Worm (Caenorhabditis elegans) whole organism, mixed stage, embryonic: ENCODE data around the gene JC8.16.

Source experiments
- M03D4.4 ChIP-seq: sonication (generic microtip); optimal IDR thresholded peaks from 2 replicates; lab custom pipeline; 2017; ENCODE audit warnings: mild to moderate bottlenecking, missing genetic modification characterization, missing compliant biosample characterization
- bed-3 ChIP-seq: fragments of 200-800 bp; sonication (Bioruptor generic); optimal IDR thresholded peaks from 3 replicates; lab custom pipeline; 2018; ENCODE audit warnings: mild to moderate bottlenecking, missing genetic modification characterization, moderate library complexity, missing compliant biosample characterization
- blmp-1 ChIP-seq: fragments of 150-350 bp; optimal IDR thresholded peaks from 2 replicates; lab custom pipeline; 2014; ENCODE audit warnings: missing biosample characterization, missing genetic modification characterization
- ceh-39 ChIP-seq: fragments of 150-350 bp; optimal IDR thresholded peaks from 2 replicates; lab custom pipeline; 2014; ENCODE audit warnings: missing biosample characterization, missing genetic modification characterization
- ceh-43 ChIP-seq: fragments of 200-800 bp; sonication (Bioruptor generic); optimal IDR thresholded peaks from 2 replicates; lab custom pipeline; 2018; ENCODE audit warnings: mild to moderate bottlenecking, missing genetic modification characterization, moderate library complexity, missing compliant biosample characterization
- ceh-83 ChIP-seq: fragments of 200-800 bp; sonication (Bioruptor generic); optimal IDR thresholded peaks from 2 replicates; lab custom pipeline; 2018; ENCODE audit warnings: mild to moderate bottlenecking, missing genetic modification characterization, missing compliant biosample characterization
- ces-1 ChIP-seq: fragments of 150-350 bp; optimal IDR thresholded peaks from 2 replicates; lab custom pipeline; 2014; ENCODE audit warnings: missing biosample characterization, missing genetic modification reagents, missing genetic modification characterization
- cnd-1 ChIP-seq: fragments of 200-800 bp; sonication (Bioruptor generic); optimal IDR thresholded peaks from 2 replicates; lab custom pipeline; 2018; ENCODE audit warnings: mild to moderate bottlenecking, missing genetic modification characterization, missing compliant biosample characterization
- drap-1 ChIP-seq: fragments of 200-800 bp; sonication (Bioruptor generic); optimal IDR thresholded peaks from 3 replicates; lab custom pipeline; 2018; ENCODE audit warnings: mild to moderate bottlenecking, missing genetic modification characterization, missing compliant biosample characterization
- elt-1 ChIP-seq: sonication (generic microtip); optimal IDR thresholded peaks from 2 replicates; lab custom pipeline; 2017; ENCODE audit warnings: missing genetic modification characterization, mild to moderate bottlenecking, missing compliant biosample characterization, antibody characterized with exemption, moderate library complexity, borderline replicate concordance; ENCODE audit not compliant: insufficient read depth
- elt-3 ChIP-seq: fragments of 150-350 bp; optimal IDR thresholded peaks from 2 replicates; lab custom pipeline; 2014; ENCODE audit warnings: missing biosample characterization, missing genetic modification characterization
- flh-1 ChIP-seq: fragments of 200-800 bp; sonication (Bioruptor generic); optimal IDR thresholded peaks from 2 replicates; lab custom pipeline; 2018; ENCODE audit warnings: mild to moderate bottlenecking, missing genetic modification characterization, moderate library complexity, missing compliant biosample characterization
- ham-2 ChIP-seq: fragments of 200-800 bp; sonication (Bioruptor generic); optimal IDR thresholded peaks from 2 replicates; lab custom pipeline; 2018; ENCODE audit warnings: mild to moderate bottlenecking, missing genetic modification characterization, missing compliant biosample characterization
- lin-13 ChIP-seq: fragments of 150-350 bp; optimal IDR thresholded peaks from 2 replicates; lab custom pipeline; 2014; ENCODE audit warnings: missing biosample characterization, missing genetic modification characterization
- lin-32 ChIP-seq: fragments of 200-800 bp; sonication (Bioruptor generic); optimal IDR thresholded peaks from 2 replicates; lab custom pipeline; 2018; ENCODE audit warnings: mild to moderate bottlenecking, missing genetic modification characterization, missing compliant biosample characterization
- lsy-2 ChIP-seq: fragments of 150-350 bp; optimal IDR thresholded peaks from 2 replicates; lab custom pipeline; 2014; ENCODE audit warnings: missing biosample characterization, missing genetic modification characterization
- mab-5 ChIP-seq: fragments of 150-350 bp; optimal IDR thresholded peaks from 2 replicates; lab custom pipeline; 2014; ENCODE audit warnings: missing biosample characterization, missing genetic modification characterization
- mep-1 ChIP-seq: fragments of 150-350 bp; optimal IDR thresholded peaks from 2 replicates; lab custom pipeline; 2017; ENCODE audit warnings: missing biosample characterization, missing genetic modification reagents, missing genetic modification characterization, inconsistent platforms
- mls-2 ChIP-seq: sonication (generic microtip); optimal IDR thresholded peaks from 2 replicates; lab custom pipeline; 2016; ENCODE audit warnings: mild to moderate bottlenecking, missing genetic modification characterization, moderate library complexity, missing compliant biosample characterization
- nhr-12 ChIP-seq: fragments of 150-350 bp; optimal IDR thresholded peaks from 2 replicates; lab custom pipeline; 2014; ENCODE audit warnings: missing biosample characterization, missing genetic modification characterization
- nhr-2 ChIP-seq: fragments of 150-350 bp; optimal IDR thresholded peaks from 2 replicates; lab custom pipeline; 2014; ENCODE audit warnings: missing biosample characterization, missing genetic modification characterization
- nhr-237 ChIP-seq: fragments of 150-350 bp; optimal IDR thresholded peaks from 2 replicates; lab custom pipeline; 2014; ENCODE audit warnings: missing biosample characterization, missing genetic modification characterization
- nhr-28 ChIP-seq: fragments of 150-350 bp; optimal IDR thresholded peaks from 2 replicates; lab custom pipeline; 2014; ENCODE audit warnings: missing biosample characterization, missing genetic modification characterization
- pha-4 ChIP-seq: fragments of 150-350 bp; optimal IDR thresholded peaks from 2 replicates; lab custom pipeline; 2018; ENCODE audit warnings: missing biosample characterization, missing genetic modification reagents, missing genetic modification characterization
- sem-2 ChIP-seq: fragments of 200-800 bp; sonication (Bioruptor generic); optimal IDR thresholded peaks from 2 replicates; lab custom pipeline; 2018; ENCODE audit warnings: mild to moderate bottlenecking, missing genetic modification characterization, missing compliant biosample characterization
- snpc-4 ChIP-seq: fragments of 150-350 bp; optimal IDR thresholded peaks from 2 replicates; lab custom pipeline; 2014; ENCODE audit warnings: missing biosample characterization, missing genetic modification characterization
- sptf-1 ChIP-seq: sonication (generic microtip); optimal IDR thresholded peaks from 2 replicates; lab custom pipeline; 2017; ENCODE audit warnings: mild to moderate bottlenecking, missing genetic modification characterization, moderate library complexity, missing compliant biosample characterization
- tbx-8 ChIP-seq: fragments of 200-800 bp; sonication (Bioruptor generic); optimal IDR thresholded peaks from 2 replicates; lab custom pipeline; 2018; ENCODE audit warnings: mild to moderate bottlenecking, missing genetic modification characterization, moderate library complexity, missing compliant biosample characterization
- unc-120 ChIP-seq: sonication (generic microtip); optimal IDR thresholded peaks from 2 replicates; lab custom pipeline; 2017; ENCODE audit warnings: missing genetic modification characterization, missing compliant biosample characterization; ENCODE audit not compliant: poor library complexity, severe bottlenecking
- unc-39 ChIP-seq: fragments of 150-350 bp; optimal IDR thresholded peaks from 2 replicates; lab custom pipeline; 2014; ENCODE audit warnings: missing biosample characterization, missing genetic modification characterization
- unc-62 ChIP-seq: fragments of 150-350 bp; optimal IDR thresholded peaks from 2 replicates; lab custom pipeline; 2014; ENCODE audit warnings: missing biosample characterization, missing genetic modification reagents, missing genetic modification characterization
- zip-8 ChIP-seq: fragments of 150-350 bp; optimal IDR thresholded peaks from 2 replicates; lab custom pipeline; 2014; ENCODE audit warnings: missing biosample characterization, missing genetic modification characterization
- ztf-11 ChIP-seq: fragments of 150-350 bp; optimal IDR thresholded peaks from 2 replicates; lab custom pipeline; 2014; ENCODE audit warnings: missing biosample characterization, missing genetic modification characterization

JC8.16 gene

DNA sequence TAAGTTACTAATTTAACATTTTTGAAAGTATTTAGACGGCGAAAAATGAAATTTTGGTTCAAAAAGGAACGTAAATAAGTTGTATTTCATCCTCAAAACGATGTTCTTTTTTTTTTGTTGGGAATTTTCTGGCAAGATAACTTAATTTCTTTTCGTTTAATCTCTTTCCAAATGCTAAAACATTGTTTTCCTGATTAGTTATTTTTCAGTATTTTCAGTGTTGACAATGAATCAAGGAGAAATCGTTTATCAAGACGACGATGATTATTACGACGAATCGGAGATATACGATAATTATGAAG, 18.2 kb upstream of the JC8.16 start, which contains the start of gene lin-54:
Gene lin-54 (plus strand): TSS at position 203 of the 302 bp plus-strand sequence.
- no peak for TF ChIP-seq pha-4 (tag; lab: Kevin White, UChicago)
- no peak for TF ChIP-seq ceh-43 (GFP tag; lab: Kevin White, UChicago)
- TF ChIP-seq unc-39 (tag; lab: Kevin White, UChicago): no peak
- no peak for TF ChIP-seq nhr-12 (tag; lab: Kevin White, UChicago)
- TF ChIP-seq flh-1 (GFP tag; lab: Kevin White, UChicago): no peak
- no peak for TF ChIP-seq nhr-2 (tag; lab: Kevin White, UChicago)
- no peak for TF ChIP-seq lin-13 (tag; lab: Kevin White, UChicago)
- no peak for TF ChIP-seq lin-32 (GFP tag; lab: Kevin White, UChicago)
- TF ChIP-seq unc-120 (tag; lab: Kevin White, UChicago): no peak
- no peak for TF ChIP-seq unc-62 (GFP tag; lab: Kevin White, UChicago)
- no peak for TF ChIP-seq blmp-1 (tag; lab: Kevin White, UChicago)
- TF ChIP-seq ztf-11: no peak
- no peak for TF ChIP-seq ceh-83 (GFP tag; lab: Kevin White, UChicago)
- TF ChIP-seq tbx-8: no peak
- TF ChIP-seq sem-2 (GFP tag; lab: Kevin White, UChicago): no peak

- TF ChIP-seq snpc-4 (tag; lab: Kevin White, UChicago) (no peak), ceh-83 (GFP tag; lab: Kevin White, UChicago) (no peak), mls-2 (tag; lab: Kevin White, UChicago) (no peak), ces-1 (GFP tag; lab: Kevin White, UChicago) (no peak), unc-39 (tag; lab: Kevin White, UChicago) (no peak), mep-1 (no peak), elt-1 (no peak), nhr-28 (tag; lab: Kevin White, UChicago) (no peak), sem-2 (GFP tag; lab: Kevin White, UChicago) (no peak), elt-3 (tag; lab: Kevin White, UChicago) (no peak), ham-2 (no peak), flh-1 (GFP tag; lab: Kevin White, UChicago) (no peak), blmp-1 (tag; lab: Kevin White, UChicago) (no peak), lsy-2 (no peak), lin-32 (GFP tag; lab: Kevin White, UChicago) (no peak), M03D4.4 (tag; lab: Kevin White, UChicago) (no peak), ceh-43 (GFP tag; lab: Kevin White, UChicago) (no peak)
Observed at ce11 chrIV:13241340-13241739, 17.6 kb upstream of the JC8.16 start.

- no peak for TF ChIP-seq ham-2
- no peak for TF ChIP-seq bed-3 (GFP tag; lab: Kevin White, UChicago)
Observed at ce11 chrIV:13243375-13243774, 15.6 kb upstream of the JC8.16 start, which contains the start of gene JC8.4. Gene JC8.4 (plus strand): TSS chrIV:13243675.

DNA sequence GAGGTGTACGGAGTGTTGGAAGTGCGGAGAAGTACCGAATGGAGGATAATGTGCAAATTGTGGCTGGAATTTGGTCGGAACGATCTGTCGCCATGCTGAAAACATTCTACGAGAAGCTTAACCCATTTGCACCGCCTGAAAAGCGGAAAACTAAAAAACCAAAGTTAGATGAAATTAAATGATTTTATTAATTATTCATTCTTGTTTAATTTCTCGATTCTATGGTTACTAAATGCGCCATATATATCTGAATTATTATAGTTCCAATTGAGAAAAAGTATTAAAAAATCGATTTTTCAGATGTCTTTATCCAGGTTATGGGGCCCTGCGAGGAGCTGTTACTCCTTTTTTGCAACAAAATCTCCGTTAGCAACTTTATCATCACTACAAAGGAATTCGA, 14.9 kb upstream of the JC8.16 start, which contains the start of gene cox-11:
Gene cox-11 (plus strand): TSS at position 301 of the 400 bp plus-strand sequence.
- TF ChIP-seq ztf-11: no peak
- no peak for TF ChIP-seq cnd-1 (tag; lab: Kevin White, UChicago)
- TF ChIP-seq mab-5 (tag; lab: Kevin White, UChicago): no peak
- no peak for TF ChIP-seq pha-4 (tag; lab: Kevin White, UChicago)
- TF ChIP-seq sem-2 (GFP tag; lab: Kevin White, UChicago): no peak
- no peak for TF ChIP-seq nhr-237
- TF ChIP-seq elt-1: no peak
- no peak for TF ChIP-seq lin-32 (GFP tag; lab: Kevin White, UChicago)
- no peak for TF ChIP-seq sptf-1 (tag; lab: Kevin White, UChicago)
- TF ChIP-seq mep-1: no peak
- TF ChIP-seq lin-13 (tag; lab: Kevin White, UChicago): no peak
- no peak for TF ChIP-seq elt-3 (tag; lab: Kevin White, UChicago)
- no peak for TF ChIP-seq M03D4.4 (tag; lab: Kevin White, UChicago)
- no peak for TF ChIP-seq nhr-2 (tag; lab: Kevin White, UChicago)
- TF ChIP-seq ceh-39: no peak
- no peak for TF ChIP-seq zip-8 (tag; lab: Kevin White, UChicago)
- TF ChIP-seq unc-120 (tag; lab: Kevin White, UChicago): no peak
- TF ChIP-seq drap-1 (GFP tag; lab: Kevin White, UChicago): no peak
